Fruit fly (Drosophila melanogaster) whole organism, embryonic: Measurements from ENCODE around the gene msn.
A peak's percentile ranks its signal among the peaks of the same experiment; 100 is the strongest.

Experiments
- Atf-2 ChIP-seq: fragments of 200-800 bp; sonication (Bioruptor generic); optimal IDR thresholded peaks from 2 replicates; lab custom pipeline; 2016; ENCODE audit warnings: missing biosample characterization, missing genetic modification characterization
- CG10543 ChIP-seq: fragments of 200-800 bp; sonication (Bioruptor generic); optimal IDR thresholded peaks from 3 replicates; lab custom pipeline; 2017; ENCODE audit warnings: missing biosample characterization, mild to moderate bottlenecking, missing genetic modification characterization, moderate library complexity
- CG11456 ChIP-seq: fragments of 200-800 bp; sonication (Bioruptor generic); IDR thresholded peaks from 3 replicates; pipeline ENCODE4 v1.3.6; 2022; ENCODE audit warnings: missing biosample characterization, missing genetic modification characterization
- CG11560 ChIP-seq: fragments of 200-800 bp; sonication (Bioruptor generic); IDR thresholded peaks from 3 replicates; pipeline ENCODE4 v1.3.6; 2022; ENCODE audit warnings: missing biosample characterization, missing genetic modification characterization
- CG11695 ChIP-seq: fragments of 200-800 bp; sonication (Bioruptor generic); IDR thresholded peaks from 3 replicates; pipeline ENCODE4 v1.3.6; 2022; ENCODE audit warnings: missing biosample characterization, missing genetic modification characterization
- CG14014 ChIP-seq: fragments of 200-800 bp; sonication (Bioruptor generic); IDR thresholded peaks from 2 replicates; pipeline ENCODE4 v1.3.6; 2022; ENCODE audit warnings: missing biosample characterization, missing genetic modification characterization
- CG14050 ChIP-seq: fragments of 200-800 bp; sonication (Bioruptor generic); IDR thresholded peaks from 3 replicates; pipeline ENCODE4 v1.3.6; 2022; ENCODE audit warnings: missing biosample characterization, missing genetic modification characterization
- CG14441 ChIP-seq: fragments of 200-800 bp; sonication (Bioruptor generic); IDR thresholded peaks from 2 replicates; pipeline ENCODE4 v1.3.6; 2022; ENCODE audit warnings: missing biosample characterization, missing genetic modification characterization
- CG14667 ChIP-seq: fragments of 200-800 bp; sonication (Bioruptor generic); IDR thresholded peaks from 2 replicates; pipeline ENCODE4 v1.3.6; 2022; ENCODE audit warnings: missing biosample characterization, missing genetic modification characterization
- CG17186 ChIP-seq: fragments of 200-800 bp; sonication (Bioruptor generic); optimal IDR thresholded peaks from 3 replicates; lab custom pipeline; 2017; ENCODE audit warnings: missing biosample characterization, missing genetic modification reagents, missing genetic modification characterization
- CG18011 ChIP-seq: fragments of 200-800 bp; sonication (Bioruptor generic); optimal IDR thresholded peaks from 2 replicates; lab custom pipeline; 2017; ENCODE audit warnings: missing biosample characterization, missing genetic modification characterization, mild to moderate bottlenecking, moderate library complexity, missing genotype
- CG18476 ChIP-seq: fragments of 200-800 bp; sonication (Bioruptor generic); optimal IDR thresholded peaks from 2 replicates; lab custom pipeline; 2016; ENCODE audit warnings: missing biosample characterization, mild to moderate bottlenecking, missing genetic modification characterization
- CG18619 ChIP-seq: fragments of 200-800 bp; sonication (Bioruptor generic); optimal IDR thresholded peaks from 3 replicates; lab custom pipeline; 2017; ENCODE audit warnings: missing biosample characterization, mild to moderate bottlenecking, missing genetic modification characterization
- CG30403 ChIP-seq: fragments of 200-800 bp; sonication (Bioruptor generic); optimal IDR thresholded peaks from 3 replicates; lab custom pipeline; 2016; ENCODE audit warnings: missing biosample characterization, missing genetic modification characterization
- CG3065 ChIP-seq: fragments of 200-800 bp; sonication (Bioruptor generic); optimal IDR thresholded peaks from 2 replicates; lab custom pipeline; 2016; ENCODE audit warnings: missing biosample characterization, missing genetic modification characterization
- CG32767 ChIP-seq: fragments of 200-800 bp; sonication (Bioruptor generic); IDR thresholded peaks from 2 replicates; pipeline ENCODE4 v1.3.6; 2022; ENCODE audit warnings: missing biosample characterization, missing genetic modification characterization
- CG34224 ChIP-seq: fragments of 200-800 bp; sonication (Bioruptor generic); IDR thresholded peaks from 3 replicates; pipeline ENCODE4 v1.3.6; 2022; ENCODE audit warnings: missing biosample characterization, missing genetic modification characterization; ENCODE audit not compliant: partially characterized antibody
- CG34422 ChIP-seq: fragments of 200-800 bp; sonication (Bioruptor generic); IDR thresholded peaks from 3 replicates; pipeline ENCODE4 v1.3.6; 2022; ENCODE audit warnings: missing biosample characterization, missing genetic modification characterization
- CG3726 ChIP-seq: fragments of 200-800 bp; sonication (Bioruptor generic); IDR thresholded peaks from 3 replicates; pipeline ENCODE4, ENCODE4 v1.3.6; 2022; ENCODE audit warnings: missing biosample characterization, missing genetic modification characterization
- CG4707 ChIP-seq: fragments of 200-800 bp; sonication (Bioruptor generic); optimal IDR thresholded peaks from 2 replicates; lab custom pipeline; 2018; ENCODE audit warnings: missing biosample characterization, mild to moderate bottlenecking, missing genetic modification characterization, moderate library complexity
- CG4820 ChIP-seq: fragments of 200-800 bp; sonication (Bioruptor generic); optimal IDR thresholded peaks from 3 replicates; lab custom pipeline; 2016; ENCODE audit warnings: missing biosample characterization, missing genetic modification characterization
- CG6765 ChIP-seq: fragments of 200-800 bp; sonication (Bioruptor generic); optimal IDR thresholded peaks from 3 replicates; lab custom pipeline; 2017; ENCODE audit warnings: missing biosample characterization, mild to moderate bottlenecking, missing genetic modification characterization
- CG7987 ChIP-seq: fragments of 200-800 bp; sonication (Bioruptor generic); optimal IDR thresholded peaks from 2 replicates; lab custom pipeline; 2018; ENCODE audit warnings: missing biosample characterization, mild to moderate bottlenecking, missing genetic modification characterization, moderate library complexity
- CG8359 ChIP-seq: fragments of 200-800 bp; sonication (Bioruptor generic); optimal IDR thresholded peaks from 2 replicates; lab custom pipeline; 2017; ENCODE audit warnings: missing biosample characterization, mild to moderate bottlenecking, missing genetic modification characterization, borderline replicate concordance
- D19A ChIP-seq: fragments of 200-800 bp; optimal IDR thresholded peaks from 3 replicates; lab custom pipeline; 2019; ENCODE audit warnings: missing biosample characterization, mild to moderate bottlenecking, missing genetic modification characterization, moderate library complexity
- E2f1 ChIP-seq: fragments of 200-800 bp; sonication (Bioruptor generic); IDR thresholded peaks from 2 replicates; pipeline ENCODE4 v1.3.6; 2022; ENCODE audit warnings: missing biosample characterization, missing genetic modification characterization
- ERR ChIP-seq: fragments of 200-800 bp; sonication (Bioruptor generic); optimal IDR thresholded peaks from 2 replicates; lab custom pipeline; 2016; ENCODE audit warnings: missing biosample characterization, missing genetic modification characterization
- Elba2 ChIP-seq: fragments of 200-800 bp; sonication (Bioruptor generic); optimal IDR thresholded peaks from 3 replicates; lab custom pipeline; 2016; ENCODE audit warnings: missing biosample characterization, missing genetic modification characterization
- H2.0 ChIP-seq: fragments of 200-800 bp; sonication (Bioruptor generic); IDR thresholded peaks from 2 replicates; pipeline ENCODE4 v1.3.6; 2022; ENCODE audit warnings: missing biosample characterization, missing genetic modification characterization
- Hr39 ChIP-seq: fragments of >200 bp; optimal IDR thresholded peaks from 2 replicates; lab custom pipeline; 2017
- Kr ChIP-seq: fragments of 200-800 bp; sonication (Bioruptor generic); optimal IDR thresholded peaks from 2 replicates; lab custom pipeline; 2017; ENCODE audit warnings: missing biosample characterization, mild to moderate bottlenecking, missing genetic modification characterization
- Lhr ChIP-seq: fragments of 200-800 bp; sonication (Bioruptor generic); optimal IDR thresholded peaks from 3 replicates; lab custom pipeline; 2017; ENCODE audit warnings: mild to moderate bottlenecking, missing biosample characterization, missing genetic modification reagents, missing genetic modification characterization
- Neu2 ChIP-seq: fragments of 200-800 bp; sonication (Bioruptor generic); optimal IDR thresholded peaks from 3 replicates; lab custom pipeline; 2016; ENCODE audit warnings: missing biosample characterization, missing genetic modification characterization, borderline replicate concordance
- Pdp1 ChIP-seq, 2 experiments: fragments of 200-800 bp; sonication (Bioruptor generic); optimal IDR thresholded peaks; 3 replicates each; lab custom pipeline; 2016; ENCODE audit warnings: missing biosample characterization in 2 of 2, missing genetic modification characterization in 2 of 2, mild to moderate bottlenecking in 1 of 2, moderate library complexity in 1 of 2
- ash1 ChIP-seq: fragments of 200-800 bp; sonication (Bioruptor generic); optimal IDR thresholded peaks from 2 replicates; lab custom pipeline; 2018; ENCODE audit warnings: missing biosample characterization, mild to moderate bottlenecking, missing genetic modification characterization
- ci ChIP-seq: fragments of 200-800 bp; sonication (Bioruptor generic); IDR thresholded peaks from 3 replicates; pipeline ENCODE4 v1.3.6; 2022; ENCODE audit warnings: missing biosample characterization, missing genetic modification characterization
- crc ChIP-seq: fragments of 200-800 bp; sonication (Bioruptor generic); optimal IDR thresholded peaks from 2 replicates; lab custom pipeline; 2016; ENCODE audit warnings: missing biosample characterization, missing genetic modification characterization
- cwo ChIP-seq: fragments of 200-800 bp; sonication (Bioruptor generic); optimal IDR thresholded peaks from 3 replicates; lab custom pipeline; 2017; ENCODE audit warnings: missing biosample characterization, missing genetic modification characterization, mild to moderate bottlenecking, moderate library complexity, missing genetic modification reagents
- dati ChIP-seq: fragments of 200-800 bp; sonication (Bioruptor generic); IDR thresholded peaks from 2 replicates; pipeline ENCODE4 v1.3.6; 2022; ENCODE audit warnings: missing biosample characterization, missing genetic modification characterization
- ems ChIP-seq: fragments of 200-800 bp; sonication (Bioruptor generic); optimal IDR thresholded peaks from 3 replicates; lab custom pipeline; 2016; ENCODE audit warnings: missing biosample characterization, missing genetic modification characterization
- gem ChIP-seq: fragments of 200-800 bp; sonication (Bioruptor generic); optimal IDR thresholded peaks from 2 replicates; lab custom pipeline; 2019; ENCODE audit warnings: missing biosample characterization, mild to moderate bottlenecking, missing genetic modification characterization, moderate library complexity
- grn ChIP-seq: fragments of 200-800 bp; sonication (Bioruptor generic); optimal IDR thresholded peaks from 3 replicates; lab custom pipeline; 2017; ENCODE audit warnings: missing biosample characterization, missing genetic modification characterization
- kay ChIP-seq: fragments of 200-800 bp; sonication (Bioruptor generic); optimal IDR thresholded peaks from 2 replicates; lab custom pipeline; 2016; ENCODE audit warnings: missing biosample characterization, missing genetic modification characterization
- lab ChIP-seq: fragments of 200-800 bp; sonication (Bioruptor generic); optimal IDR thresholded peaks from 3 replicates; lab custom pipeline; 2017; ENCODE audit warnings: missing biosample characterization, missing genetic modification characterization, mild to moderate bottlenecking, moderate library complexity, missing genetic modification reagents
- luna ChIP-seq: fragments of 200-800 bp; sonication (Bioruptor generic); optimal IDR thresholded peaks from 2 replicates; lab custom pipeline; 2016; ENCODE audit warnings: missing biosample characterization, missing genetic modification characterization
- mirr ChIP-seq: fragments of 200-800 bp; sonication (Bioruptor generic); optimal IDR thresholded peaks from 3 replicates; lab custom pipeline; 2018; ENCODE audit warnings: missing biosample characterization, mild to moderate bottlenecking, missing genetic modification characterization
- ro ChIP-seq: fragments of 200-800 bp; sonication (Bioruptor generic); IDR thresholded peaks from 2 replicates; pipeline ENCODE4 v1.3.6; 2022; ENCODE audit warnings: missing biosample characterization, missing genetic modification characterization
- salm ChIP-seq: fragments of 200-800 bp; sonication (Bioruptor generic); optimal IDR thresholded peaks from 2 replicates; lab custom pipeline; 2018; ENCODE audit warnings: missing biosample characterization, mild to moderate bottlenecking, missing genetic modification characterization
- scrt ChIP-seq: fragments of 200-800 bp; sonication (Bioruptor generic); optimal IDR thresholded peaks from 2 replicates; lab custom pipeline; 2018; ENCODE audit warnings: missing biosample characterization, mild to moderate bottlenecking, missing genetic modification characterization, moderate library complexity
- tin ChIP-seq: fragments of 200-800 bp; sonication (Bioruptor generic); optimal IDR thresholded peaks from 3 replicates; lab custom pipeline; 2016; ENCODE audit warnings: missing biosample characterization, missing genetic modification characterization
- tup ChIP-seq: fragments of 200-800 bp; sonication (Bioruptor generic); optimal IDR thresholded peaks from 2 replicates; lab custom pipeline; 2016; ENCODE audit warnings: missing biosample characterization, mild to moderate bottlenecking, missing genetic modification characterization, moderate library complexity

Gene msn

dm6 chr3L:2571975-2572374 lies 14.4 kb downstream of the msn start:
- no peak for TF ChIP-seq luna (GFP tag; lab: Kevin White, UChicago)
- no peak for TF ChIP-seq mirr (GFP tag; lab: Kevin White, UChicago)
- TF ChIP-seq CG18476 (GFP tag; lab: Kevin White, UChicago) = no peak
- TF ChIP-seq Elba2 (GFP tag; lab: Kevin White, UChicago) = no peak
- TF ChIP-seq CG18619 = no peak
- TF ChIP-seq CG18011 (GFP tag; lab: Kevin White, UChicago) = no peak
- TF ChIP-seq H2.0 (GFP tag; lab: Robert Waterston, UW) = 0 out of 2 replicates have a peak, but pooled peaks have one; percentile 5
- no peak for TF ChIP-seq D19A (tag; lab: Kevin White, UChicago)
- no peak for TF ChIP-seq CG8359
- TF ChIP-seq ems (GFP tag; lab: Kevin White, UChicago) = no peak
- no peak for TF ChIP-seq CG3065 (GFP tag; lab: Kevin White, UChicago)
- no peak for TF ChIP-seq CG6765 (GFP tag; lab: Kevin White, UChicago)
- TF ChIP-seq Atf-2 = no peak
- peak; percentile 9 for TF ChIP-seq scrt (GFP tag; lab: Kevin White, UChicago)
- no peak for TF ChIP-seq CG3726 (GFP tag; lab: Robert Waterston, UW)
- TF ChIP-seq salm (tag; lab: Kevin White, UChicago) = no peak
- no peak for TF ChIP-seq CG32767 (GFP tag; lab: Robert Waterston, UW)
- TF ChIP-seq ro (GFP tag; lab: Robert Waterston, UW) = peak; percentile 25; the same call in 1 of the 2 replicates
- TF ChIP-seq Pdp1 (GFP tag; optimal IDR thresholded peaks at IDR 0.05; lab: Kevin White, UChicago) = peak; percentile 14 to 42
- peak; percentile 55 for TF ChIP-seq CG11695 (GFP tag; lab: Robert Waterston, UW)
- TF ChIP-seq tup (GFP tag; lab: Kevin White, UChicago) = no peak
- TF ChIP-seq ERR = no peak
- TF ChIP-seq CG17186 (GFP tag; lab: Kevin White, UChicago) = no peak
- no peak for TF ChIP-seq CG30403 (GFP tag; lab: Kevin White, UChicago)
- 0 out of 2 replicates have a peak, but pooled peaks have one; percentile 10 for TF ChIP-seq dati (GFP tag; lab: Robert Waterston, UW)
- peak; percentile 72 for TF ChIP-seq lab
- TF ChIP-seq ash1 (GFP tag; lab: Kevin White, UChicago) = no peak
- TF ChIP-seq CG14441 = peak; percentile 63
- TF ChIP-seq CG10543 (GFP tag; lab: Kevin White, UChicago) = no peak
- TF ChIP-seq ci (GFP tag; lab: Robert Waterston, UW) = 0 out of 3 replicates have a peak, but pooled peaks have one; percentile 41
- TF ChIP-seq CG14014 (GFP tag; lab: Robert Waterston, UW) = no peak; the same call in 1 of the 2 replicates
- TF ChIP-seq CG7987 (GFP tag; lab: Kevin White, UChicago) = peak; percentile 10
- TF ChIP-seq Kr = no peak
- no peak for TF ChIP-seq CG4707 (GFP tag; lab: Kevin White, UChicago)
- no peak for TF ChIP-seq kay (GFP tag; lab: Kevin White, UChicago)
- no peak for TF ChIP-seq Lhr (GFP tag; lab: Kevin White, UChicago)
- TF ChIP-seq E2f1 (GFP tag; lab: Robert Waterston, UW) = peak; percentile 37; the same call in 1 of the 2 replicates
- no peak for TF ChIP-seq Neu2 (GFP tag; lab: Kevin White, UChicago)
- TF ChIP-seq gem = peak; percentile 35
- 0 out of 2 replicates have a peak, but pooled peaks have one; percentile 26 for TF ChIP-seq CG14667 (GFP tag; lab: Robert Waterston, UW)
- 0 out of 3 replicates have a peak, but pooled peaks have one; percentile 72 for TF ChIP-seq CG11456 (GFP tag; lab: Robert Waterston, UW)
- TF ChIP-seq CG4820 = peak; percentile 21
- TF ChIP-seq CG34422 (GFP tag; lab: Robert Waterston, UW) = 0 out of 3 replicates have a peak, but pooled peaks have one; percentile 19
- no peak for TF ChIP-seq CG34224
- no peak for TF ChIP-seq grn
- TF ChIP-seq CG14050 (GFP tag; lab: Robert Waterston, UW) = no peak
- peak; percentile 37 for TF ChIP-seq tin (GFP tag; lab: Kevin White, UChicago)
- peak; percentile 34 for TF ChIP-seq cwo
- TF ChIP-seq Hr39 (lab: Kevin White, UChicago) = no peak
- TF ChIP-seq CG11560 (tag; lab: Robert Waterston, UW) = no peak
- no peak for TF ChIP-seq crc (GFP tag; lab: Kevin White, UChicago)
